Worm (Caenorhabditis elegans) whole organism, L2 larva: Measurements from ENCODE around the gene ldb-1.

ENCODE experiments used
- R02D3.7 ChIP-seq: fragments of 150-350 bp; optimal IDR thresholded peaks from 2 replicates; lab custom pipeline; 2014; ENCODE audit warnings: missing biosample characterization, missing genetic modification characterization
- ama-1 ChIP-seq: fragments of 150-350 bp; optimal IDR thresholded peaks from 2 replicates; lab custom pipeline; 2018; ENCODE audit warnings: inconsistent platforms
- blmp-1 ChIP-seq: sonication (generic microtip); optimal IDR thresholded peaks from 2 replicates; lab custom pipeline; 2017; ENCODE audit warnings: missing genetic modification characterization, mild to moderate bottlenecking, missing compliant biosample characterization, antibody characterized with exemption, moderate library complexity; ENCODE audit not compliant: insufficient read depth
- egl-27 ChIP-seq: sonication (generic microtip); optimal IDR thresholded peaks from 3 replicates; lab custom pipeline; 2017; ENCODE audit warnings: missing biosample characterization, missing genetic modification reagents, missing genetic modification characterization
- nhr-11 ChIP-seq: fragments of 150-350 bp; optimal IDR thresholded peaks from 2 replicates; lab custom pipeline; 2014; ENCODE audit warnings: missing biosample characterization, missing genetic modification characterization
- ztf-11 ChIP-seq: sonication (generic microtip); optimal IDR thresholded peaks from 2 replicates; lab custom pipeline; 2017; ENCODE audit warnings: missing biosample characterization, missing genetic modification characterization

- no peak for TF ChIP-seq egl-27 (tag; lab: Kevin White, UChicago)
- TF ChIP-seq nhr-11 (tag; lab: Kevin White, UChicago): no peak
- no peak for TF ChIP-seq blmp-1 (tag; lab: Kevin White, UChicago)
- no peak for TF ChIP-seq ama-1 (lab: Kevin White, UChicago)
- no peak for TF ChIP-seq R02D3.7 (tag; lab: Kevin White, UChicago)
- no peak for TF ChIP-seq ztf-11 (tag; lab: Kevin White, UChicago)
Measured at ce11 chrX:10982051-10982450, 46.7 kb upstream of the ldb-1 start, which contains the start of gene ver-4.
